Worm (Caenorhabditis elegans) whole organism, early embryonic: ENCODE data around the gene B0334.20.

Experiments used
- B0310.2 ChIP-seq: sonication (generic microtip); optimal IDR thresholded peaks from 2 replicates; lab custom pipeline; 2016; ENCODE audit warnings: mild to moderate bottlenecking, missing genetic modification characterization, missing compliant biosample characterization
- F13C5.2 ChIP-seq: sonication (generic microtip); optimal IDR thresholded peaks from 2 replicates; lab custom pipeline; 2017; ENCODE audit warnings: mild to moderate bottlenecking, missing genetic modification characterization, inconsistent platforms, missing compliant biosample characterization
- aly-1 ChIP-seq: sonication (generic microtip); optimal IDR thresholded peaks from 2 replicates; lab custom pipeline; 2016; ENCODE audit warnings: missing genetic modification characterization, missing compliant biosample characterization
- ama-1 ChIP-seq: fragments of 150-350 bp; optimal IDR thresholded peaks from 2 replicates; lab custom pipeline; 2014
- ceh-13 ChIP-seq: fragments of 200-800 bp; sonication (Bioruptor generic); optimal IDR thresholded peaks from 2 replicates; lab custom pipeline; 2018; ENCODE audit warnings: mild to moderate bottlenecking, missing genetic modification characterization, missing compliant biosample characterization
- ceh-36 ChIP-seq: sonication (generic microtip); optimal IDR thresholded peaks from 2 replicates; lab custom pipeline; 2016; ENCODE audit warnings: missing genetic modification characterization, inconsistent platforms, missing compliant biosample characterization
- ets-7 ChIP-seq: sonication (generic microtip); optimal IDR thresholded peaks from 2 replicates; lab custom pipeline; 2016; ENCODE audit warnings: missing genotype, missing genetic modification characterization, missing compliant biosample characterization
- hmbx-1 ChIP-seq: sonication (generic microtip); optimal IDR thresholded peaks from 2 replicates; lab custom pipeline; 2016; ENCODE audit warnings: mild to moderate bottlenecking, missing genetic modification characterization, missing compliant biosample characterization
- hmg-4 ChIP-seq: fragments of 200-800 bp; sonication (Bioruptor generic); optimal IDR thresholded peaks from 2 replicates; lab custom pipeline; 2018; ENCODE audit warnings: mild to moderate bottlenecking, missing genetic modification characterization, missing compliant biosample characterization
- pes-1 ChIP-seq: fragments of 200-800 bp; sonication (Bioruptor generic); IDR thresholded peaks from 2 replicates; pipeline ENCODE4 v1.3.6; 2022; ENCODE audit warnings: missing genetic modification reagents, missing genetic modification characterization, missing compliant biosample characterization
- scrt-1 ChIP-seq: fragments of 200-800 bp; sonication (Bioruptor generic); IDR thresholded peaks from 2 replicates; pipeline ENCODE4 v1.3.6; 2022; ENCODE audit warnings: missing genetic modification characterization, missing compliant biosample characterization
- tbx-11 ChIP-seq: fragments of 200-800 bp; sonication (Bioruptor generic); IDR thresholded peaks from 2 replicates; pipeline ENCODE4 v1.3.6; 2022; ENCODE audit warnings: missing genetic modification characterization, missing compliant biosample characterization
- tra-4 ChIP-seq: sonication (generic microtip); optimal IDR thresholded peaks from 2 replicates; lab custom pipeline; 2017; ENCODE audit warnings: missing genetic modification characterization, missing compliant biosample characterization

DNA sequence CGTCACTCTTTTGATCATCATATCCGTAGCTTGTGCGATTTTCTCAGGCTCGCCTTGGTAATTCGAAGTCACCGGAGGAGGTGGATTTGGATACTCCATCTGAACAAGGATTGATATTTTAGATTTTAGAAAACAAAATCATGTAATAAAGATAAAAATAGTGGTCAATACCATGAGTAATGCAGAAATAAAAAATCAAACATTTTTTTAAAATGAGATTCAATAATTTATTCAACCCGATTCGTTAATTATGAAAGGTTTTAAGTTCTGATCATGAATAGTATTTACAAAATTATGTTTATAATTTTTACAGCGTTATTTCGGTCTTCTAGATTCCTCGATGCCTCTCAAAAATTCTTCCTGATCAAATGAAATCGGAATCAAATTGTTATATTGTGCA lies 33.5 kb upstream of the B0334.20 start, which contains the start of gene mdt-8:
- no peak for TF ChIP-seq pes-1 (GFP tag; lab: Robert Waterston, UW)
- TF ChIP-seq aly-1 (tag; lab: Kevin White, UChicago), result no peak
- no peak for TF ChIP-seq hmg-4 (GFP tag; lab: Kevin White, UChicago)
- TF ChIP-seq ama-1 (lab: Kevin White, UChicago), result no peak
- TF ChIP-seq F13C5.2 (tag; lab: Kevin White, UChicago), result no peak
- no peak for TF ChIP-seq B0310.2 (tag; lab: Kevin White, UChicago)
- TF ChIP-seq hmbx-1 (tag; lab: Kevin White, UChicago), result no peak
- TF ChIP-seq tra-4 (tag; lab: Kevin White, UChicago), result no peak
- TF ChIP-seq tbx-11 (GFP tag; lab: Robert Waterston, UW), result no peak
- no peak for TF ChIP-seq ceh-36 (tag; lab: Kevin White, UChicago)
- TF ChIP-seq scrt-1 (GFP tag; lab: Robert Waterston, UW), result no peak
- TF ChIP-seq ets-7, result no peak
- TF ChIP-seq ceh-13 (GFP tag; lab: Kevin White, UChicago), result no peak
